Fruit fly (Drosophila melanogaster) whole organism, wandering third instar larva: Measurements from ENCODE around the gene ND-20L.

Experiments used
- Dfd ChIP-seq: fragments of >200 bp; optimal IDR thresholded peaks from 2 replicates; lab custom pipeline; 2017; ENCODE audit warnings: missing biosample characterization, missing genetic modification characterization
- Hnf4 ChIP-seq: fragments of 200-800 bp; sonication (Bioruptor generic); optimal IDR thresholded peaks from 2 replicates; lab custom pipeline; 2016; ENCODE audit warnings: missing biosample characterization, mild to moderate bottlenecking, missing genetic modification characterization
- Hr78 ChIP-seq: fragments of >200 bp; optimal IDR thresholded peaks from 2 replicates; lab custom pipeline; 2017; ENCODE audit warnings: missing biosample characterization, missing genetic modification characterization
- Jra ChIP-seq: sonication (Bioruptor generic); optimal IDR thresholded peaks from 2 replicates; lab custom pipeline; 2016; ENCODE audit warnings: missing biosample characterization, missing genetic modification characterization
- ey ChIP-seq: fragments of 200-800 bp; sonication (Bioruptor generic); optimal IDR thresholded peaks from 2 replicates; lab custom pipeline; 2016; ENCODE audit warnings: missing biosample characterization, missing genetic modification characterization
- foxo ChIP-seq, 2 experiments: fragments of 200-800 bp; sonication (Bioruptor generic); optimal IDR thresholded peaks; 2 replicates in 1 of 2; 3 replicates in 1 of 2; lab custom pipeline; 2016 to 2017; ENCODE audit warnings: missing biosample characterization in 2 of 2, missing genetic modification characterization in 2 of 2
- lola ChIP-seq: fragments of >200 bp; optimal IDR thresholded peaks from 2 replicates; lab custom pipeline; 2017; ENCODE audit warnings: missing biosample characterization, missing genetic modification characterization
- pan ChIP-seq: fragments of >200 bp; optimal IDR thresholded peaks from 2 replicates; lab custom pipeline; 2017
- psq ChIP-seq: fragments of 200-800 bp; sonication (Bioruptor generic); optimal IDR thresholded peaks from 3 replicates; lab custom pipeline; 2017; ENCODE audit warnings: missing biosample characterization, mild to moderate bottlenecking, missing genetic modification characterization, moderate library complexity

DNA sequence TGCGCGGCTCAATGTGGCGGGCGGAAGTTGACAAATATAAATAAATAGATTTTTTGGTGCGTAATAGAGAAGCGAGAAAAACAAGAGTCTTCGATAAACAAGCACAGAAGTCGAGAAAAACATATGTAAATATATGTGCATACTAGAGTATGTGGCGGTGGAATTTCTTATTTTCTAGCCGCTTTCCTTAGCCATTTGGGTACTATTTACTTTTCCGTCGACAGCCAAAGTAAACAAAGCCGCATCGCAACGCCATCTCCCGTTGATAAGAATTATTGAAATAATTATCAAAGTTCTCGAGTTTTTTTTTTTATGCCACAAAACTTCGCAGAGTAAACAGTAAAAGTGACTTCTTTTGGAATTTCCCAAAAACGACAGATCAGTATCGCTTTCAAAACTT lies 35.6 kb upstream of the ND-20L start:
- no peak for TF ChIP-seq psq (GFP tag; lab: Kevin White, UChicago)
- TF ChIP-seq Hnf4 (GFP tag; lab: Kevin White, UChicago) = no peak
- no peak for TF ChIP-seq Dfd (GFP tag; lab: Kevin White, UChicago)
- no peak for TF ChIP-seq pan (lab: Kevin White, UChicago)
- no peak for TF ChIP-seq foxo (GFP tag; optimal IDR thresholded peaks at IDR 0.05; lab: Kevin White, UChicago)
- no peak for TF ChIP-seq ey (GFP tag; lab: Kevin White, UChicago)
- no peak for TF ChIP-seq Jra (GFP tag; lab: Kevin White, UChicago)
- TF ChIP-seq lola (GFP tag; lab: Kevin White, UChicago) = no peak
- no peak for TF ChIP-seq Hr78 (GFP tag; lab: Kevin White, UChicago)
